Fruit fly (Drosophila melanogaster): ENCODE measurements around the gene CG4911.

The CG4911 gene

DNA sequence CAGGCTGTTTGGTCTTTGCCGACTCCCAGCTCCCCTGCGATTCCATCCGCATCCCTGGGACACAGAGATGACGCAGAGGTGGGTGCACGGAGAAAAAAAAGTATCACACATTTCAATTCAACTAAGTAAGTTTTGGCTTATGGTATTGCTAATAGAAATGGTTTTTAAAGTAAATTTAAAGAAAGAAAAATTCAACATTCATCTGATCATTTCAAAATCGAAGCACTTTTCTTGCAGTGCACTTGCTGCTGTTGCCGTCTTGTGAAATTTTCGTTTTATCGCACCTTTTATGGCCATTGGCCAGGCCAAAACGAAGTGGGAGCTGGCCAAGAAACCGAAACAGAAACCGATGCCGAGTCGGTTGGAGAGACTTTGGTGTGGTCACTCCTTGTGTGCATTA is 27.2 kb downstream of the CG4911 start (continued):
- peak; percentile 87 for TF ChIP-seq ap (GFP tag; IDR thresholded peaks at IDR 0.05)
- no peak for TF ChIP-seq CG13287 (GFP tag; IDR thresholded peaks at IDR 0.05; ENCODE audit: partially characterized antibody)
- TF ChIP-seq Taf1 (GFP tag; IDR thresholded peaks at IDR 0.05): no peak
- TF ChIP-seq cad (GFP tag; optimal IDR thresholded peaks at IDR 0.05): no peak
- peak; percentile 86 for TF ChIP-seq ci (GFP tag; IDR thresholded peaks at IDR 0.05)
- no peak for TF ChIP-seq tx (GFP tag; optimal IDR thresholded peaks at IDR 0.05)
- peak; percentile 40 for TF ChIP-seq MTF-1 (GFP tag; optimal IDR thresholded peaks at IDR 0.05; ENCODE audit: borderline replicate concordance)
- TF ChIP-seq CG6791 (GFP tag; IDR thresholded peaks at IDR 0.05; ENCODE audit: partially characterized antibody): no peak
- TF ChIP-seq CG12155 (GFP tag; optimal IDR thresholded peaks at IDR 0.05): no peak
- no peak for TF ChIP-seq p53 (GFP tag; optimal IDR thresholded peaks at IDR 0.05)
- peak; percentile 70 for TF ChIP-seq H15 (GFP tag; IDR thresholded peaks at IDR 0.05)
- TF ChIP-seq ro (GFP tag; IDR thresholded peaks at IDR 0.05): peak; percentile 53
- peak; percentile 59 for TF ChIP-seq gsb (GFP tag; IDR thresholded peaks at IDR 0.05)
- TF ChIP-seq Ravus (GFP tag; IDR thresholded peaks at IDR 0.05): peak; percentile 12; the same call in 1 of the 2 replicates
- peak; percentile 15 for TF ChIP-seq Ets97D (GFP tag; optimal IDR thresholded peaks at IDR 0.05)
- no peak for TF ChIP-seq CG4282 (GFP tag; optimal IDR thresholded peaks at IDR 0.05)
- TF ChIP-seq Ada2b (GFP tag; IDR thresholded peaks at IDR 0.05): peak; percentile 81
- TF ChIP-seq jigr1 (GFP tag; IDR thresholded peaks at IDR 0.05): peak; percentile 29; the same call in 1 of the 3 replicates
- peak; percentile 94 for TF ChIP-seq sens (GFP tag)
- TF ChIP-seq Deaf1 (tag; optimal IDR thresholded peaks at IDR 0.05): peak; percentile 56
- TF ChIP-seq run (tag; optimal IDR thresholded peaks at IDR 0.05): no peak
- TF ChIP-seq CG6683 (GFP tag; optimal IDR thresholded peaks at IDR 0.05): no peak
- peak; percentile 68 for TF ChIP-seq CG7271 (tag; optimal IDR thresholded peaks at IDR 0.05)
- TF ChIP-seq CG9797 (GFP tag; optimal IDR thresholded peaks at IDR 0.05): no peak
- peak; percentile 81 for TF ChIP-seq zen (tag; optimal IDR thresholded peaks at IDR 0.05)
- TF ChIP-seq Scr (GFP tag; IDR thresholded peaks at IDR 0.05; ENCODE audit: partially characterized antibody): no peak
- no peak for TF ChIP-seq CG7987 (GFP tag; optimal IDR thresholded peaks at IDR 0.05)
- TF ChIP-seq onecut (GFP tag; IDR thresholded peaks at IDR 0.05): peak; percentile 50
- peak; percentile 63; the same call in 2 of the 3 replicates for TF ChIP-seq Dbx (GFP tag; IDR thresholded peaks at IDR 0.05)
- peak; percentile 62 for TF ChIP-seq CG1233 (GFP tag; optimal IDR thresholded peaks at IDR 0.05)
- TF ChIP-seq CG12744 (GFP tag; optimal IDR thresholded peaks at IDR 0.05): no peak
- no peak for TF ChIP-seq Dref (GFP tag; IDR thresholded peaks at IDR 0.05)
- no peak for TF ChIP-seq tio (GFP tag; optimal IDR thresholded peaks at IDR 0.05)
- TF ChIP-seq CG9727 (GFP tag; optimal IDR thresholded peaks at IDR 0.05): peak; percentile 85
- no peak for TF ChIP-seq CG10431 (GFP tag; optimal IDR thresholded peaks at IDR 0.05)
- TF ChIP-seq ranshi (GFP tag; IDR thresholded peaks at IDR 0.05): peak; percentile 72; the same call in 1 of the 2 replicates
- TF ChIP-seq CG6689 (GFP tag; IDR thresholded peaks at IDR 0.05): peak; percentile 83
- TF ChIP-seq hbn (GFP tag; IDR thresholded peaks at IDR 0.05; ENCODE audit: partially characterized antibody): no peak
- TF ChIP-seq CG31365 (tag; optimal IDR thresholded peaks at IDR 0.05): no peak
- TF ChIP-seq D19B (GFP tag; optimal IDR thresholded peaks at IDR 0.05): peak; percentile 23
- TF ChIP-seq CG17385 (GFP tag; optimal IDR thresholded peaks at IDR 0.05): peak; percentile 40
- 0 out of 2 replicates have a peak, but pooled peaks have one; percentile 14 for TF ChIP-seq stc (GFP tag; IDR thresholded peaks at IDR 0.05)
- no peak for TF ChIP-seq fu2 (GFP tag; optimal IDR thresholded peaks at IDR 0.05)
- TF ChIP-seq CG12104 (GFP tag; optimal IDR thresholded peaks at IDR 0.05): peak; percentile 27
- TF ChIP-seq Hr51 (GFP tag; optimal IDR thresholded peaks at IDR 0.05): no peak
- TF ChIP-seq Bteb2 (GFP tag; optimal IDR thresholded peaks at IDR 0.05): no peak
- TF ChIP-seq B-H2 (GFP tag; optimal IDR thresholded peaks at IDR 0.05): no peak
- peak; percentile 55; the same call in 2 of the 3 replicates for TF ChIP-seq croc (GFP tag; conservative IDR thresholded peaks at IDR 0.05)
- TF ChIP-seq CG18476 (GFP tag; optimal IDR thresholded peaks at IDR 0.05): peak; percentile 24
- TF ChIP-seq dmrt99B (tag; optimal IDR thresholded peaks at IDR 0.05): peak; percentile 82
- no peak for TF ChIP-seq cato (GFP tag; optimal IDR thresholded peaks at IDR 0.05; ENCODE audit: borderline replicate concordance)
